Fruit fly (Drosophila melanogaster): ENCODE measurements around the gene CG4301.

DNA sequence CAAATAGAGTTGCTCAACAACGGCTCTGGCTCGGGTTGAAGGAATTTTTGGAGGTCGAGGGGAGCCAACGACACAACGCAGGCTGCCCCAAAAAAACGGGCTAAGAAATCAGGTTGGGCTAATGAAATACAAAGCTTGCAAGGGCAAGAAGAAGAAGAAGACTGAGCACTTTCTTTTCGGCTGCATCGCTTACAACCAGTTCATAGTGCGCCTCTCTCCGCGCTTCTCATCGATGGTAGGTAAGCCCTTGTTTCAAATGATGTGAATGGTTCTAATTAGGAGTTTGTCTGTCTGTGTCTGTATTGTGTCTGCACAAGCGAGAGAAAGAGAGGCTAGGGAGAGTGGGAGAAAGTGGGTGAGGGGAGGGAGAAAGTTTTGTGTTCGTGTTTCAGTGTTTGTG lies 51.3 kb downstream of the CG4301 start:
- TF ChIP-seq psq (optimal IDR thresholded peaks at IDR 0.05) (no peak), ttk (optimal IDR thresholded peaks at IDR 0.05) (no peak), Sin3A (optimal IDR thresholded peaks at IDR 0.05) (no peak), Myc (optimal IDR thresholded peaks at IDR 0.05) (no peak)
